Worm (Caenorhabditis elegans): ENCODE results near the gene C08F11.1.

The C08F11.1 gene

DNA sequence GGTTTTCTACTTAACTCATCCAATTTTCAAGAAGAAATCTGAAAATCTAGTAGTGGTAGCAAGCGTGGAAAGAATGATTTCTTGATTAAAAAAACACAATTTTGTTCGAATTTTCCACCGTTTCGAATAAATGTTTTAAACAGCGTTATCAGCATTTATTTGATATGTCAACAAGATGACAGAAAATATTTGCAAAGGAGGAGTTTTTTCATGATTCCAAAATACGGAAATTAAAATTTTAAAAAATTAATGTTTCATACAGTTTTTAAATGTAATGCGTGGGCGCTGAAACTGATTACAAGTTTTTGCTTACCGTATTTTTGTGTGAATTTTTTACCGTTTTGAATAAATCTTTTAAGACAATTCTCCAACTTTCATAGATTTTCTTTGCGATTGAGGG lies 9.0 kb downstream of the C08F11.1 start:
- TF ChIP-seq ceh-43 (GFP tag; optimal IDR thresholded peaks at IDR 0.05) (no peak), sptf-1 (tag; optimal IDR thresholded peaks at IDR 0.05) (no peak), ces-1 (GFP tag; optimal IDR thresholded peaks at IDR 0.05) (no peak), unc-62 (GFP tag; optimal IDR thresholded peaks at IDR 0.05) (no peak), zip-8 (tag; optimal IDR thresholded peaks at IDR 0.05) (no peak), M03D4.4 (tag; optimal IDR thresholded peaks at IDR 0.05) (no peak), nhr-28 (tag; optimal IDR thresholded peaks at IDR 0.05) (no peak), flh-1 (GFP tag; optimal IDR thresholded peaks at IDR 0.05) (no peak), lsy-2 (tag; optimal IDR thresholded peaks at IDR 0.05) (no peak)

- no peak for TF ChIP-seq lsy-2 (tag; optimal IDR thresholded peaks at IDR 0.05)
- no peak for TF ChIP-seq nhr-76 (tag; optimal IDR thresholded peaks at IDR 0.05)
- no peak for TF ChIP-seq ces-1 (GFP tag; optimal IDR thresholded peaks at IDR 0.05)
- TF ChIP-seq bed-3 (GFP tag; optimal IDR thresholded peaks at IDR 0.05), result no peak
Measured at ce11 chrIV:13633165-13633564, 9.5 kb downstream of the C08F11.1 start, which contains the start of gene fbxa-98. Gene fbxa-98, plus strand, starts transcription at chrIV:13633407.

- no peak for TF ChIP-seq hlh-1 (tag; optimal IDR thresholded peaks at IDR 0.05)
Measured at ce11 chrIV:13636975-13637374, 13.3 kb downstream of the C08F11.1 start, which contains the start of gene C08F11.7. Gene C08F11.7, plus strand, starts transcription at chrIV:13637275.

DNA sequence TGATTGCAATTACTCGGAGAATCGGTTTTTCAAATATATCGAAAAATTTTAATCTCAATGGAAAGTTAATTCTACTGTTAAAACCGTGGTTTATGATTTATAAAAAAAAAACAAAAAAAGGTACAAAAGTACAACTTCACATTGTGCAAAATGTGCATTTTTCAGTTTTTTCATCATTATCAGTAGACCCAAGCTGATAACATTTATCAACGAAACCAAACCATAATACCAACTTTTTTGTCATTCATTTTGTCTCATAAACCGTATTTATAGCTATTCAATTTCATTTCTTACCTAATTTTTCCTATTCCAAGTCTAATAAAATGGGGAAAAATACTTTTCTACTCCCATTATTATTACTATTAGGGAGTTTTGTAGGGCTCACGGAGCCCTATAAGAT lies 15.4 kb downstream of the C08F11.1 start, which contains the start of gene ugt-22:
Gene ugt-22 (plus strand): TSS at position 234 of the 400 bp plus-strand sequence.
- TF ChIP-seq ces-1 (GFP tag; optimal IDR thresholded peaks at IDR 0.05), result no peak
- TF ChIP-seq nhr-2 (tag; optimal IDR thresholded peaks at IDR 0.05), result no peak
- TF ChIP-seq drap-1 (GFP tag; optimal IDR thresholded peaks at IDR 0.05), result no peak
- no peak for TF ChIP-seq ham-2 (GFP tag; optimal IDR thresholded peaks at IDR 0.05)
- TF ChIP-seq zip-8 (tag; optimal IDR thresholded peaks at IDR 0.05), result no peak
- no peak for TF ChIP-seq M03D4.4 (tag; optimal IDR thresholded peaks at IDR 0.05)
- TF ChIP-seq lsy-2 (tag; optimal IDR thresholded peaks at IDR 0.05), result no peak
- TF ChIP-seq blmp-1 (tag; optimal IDR thresholded peaks at IDR 0.05), result no peak
- no peak for TF ChIP-seq ztf-11 (tag; optimal IDR thresholded peaks at IDR 0.05)
- TF ChIP-seq tbx-8 (GFP tag; optimal IDR thresholded peaks at IDR 0.05), result no peak
- no peak for TF ChIP-seq ceh-43 (GFP tag; optimal IDR thresholded peaks at IDR 0.05)
- no peak for TF ChIP-seq elt-3 (tag; optimal IDR thresholded peaks at IDR 0.05)
- TF ChIP-seq cnd-1 (tag; optimal IDR thresholded peaks at IDR 0.05), result no peak
- no peak for TF ChIP-seq snpc-4 (tag; optimal IDR thresholded peaks at IDR 0.05)

- TF ChIP-seq lin-13 (tag; optimal IDR thresholded peaks at IDR 0.05), result no peak
- no peak for TF ChIP-seq unc-62 (GFP tag; optimal IDR thresholded peaks at IDR 0.05)
- no peak for TF ChIP-seq lin-32 (GFP tag; optimal IDR thresholded peaks at IDR 0.05)
- no peak for TF ChIP-seq ham-2 (GFP tag; optimal IDR thresholded peaks at IDR 0.05)
- no peak for TF ChIP-seq ces-1 (GFP tag; optimal IDR thresholded peaks at IDR 0.05)
- no peak for TF ChIP-seq sptf-1 (tag; optimal IDR thresholded peaks at IDR 0.05)
- no peak for TF ChIP-seq blmp-1 (tag; optimal IDR thresholded peaks at IDR 0.05)
- TF ChIP-seq ztf-11 (tag; optimal IDR thresholded peaks at IDR 0.05), result no peak
- TF ChIP-seq nhr-2 (tag; optimal IDR thresholded peaks at IDR 0.05), result no peak
- no peak for TF ChIP-seq bed-3 (GFP tag; optimal IDR thresholded peaks at IDR 0.05)
- TF ChIP-seq hlh-1 (tag; optimal IDR thresholded peaks at IDR 0.05), result no peak
- no peak for TF ChIP-seq cnd-1 (tag; optimal IDR thresholded peaks at IDR 0.05)
Measured at ce11 chrIV:13645823-13646222, 22.2 kb downstream of the C08F11.1 start, which contains the start of gene srz-29. Gene srz-29, minus strand, starts transcription at chrIV:13645923.

DNA sequence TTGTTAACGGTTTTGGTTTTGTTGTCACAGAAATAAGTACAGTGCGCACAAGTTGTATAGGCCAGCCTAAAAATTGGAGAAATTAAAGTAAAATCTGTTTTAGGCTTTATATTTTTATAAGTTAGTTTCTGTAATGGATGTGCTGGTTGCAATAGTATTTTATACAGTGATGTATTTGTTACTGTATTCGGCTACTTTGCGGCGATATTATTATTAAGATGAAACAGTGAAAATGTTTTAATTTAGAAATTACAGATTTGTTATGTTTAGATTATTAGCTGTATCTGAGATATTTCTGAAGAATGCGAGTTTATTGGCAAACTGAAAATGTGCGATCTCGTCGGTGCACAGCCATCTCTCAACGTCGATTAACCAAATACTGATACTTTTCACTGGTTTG lies 23.9 kb downstream of the C08F11.1 start, which contains the start of gene ule-4:
Gene ule-4 (minus strand): TSS at position 101 of the 400 bp plus-strand sequence.
- TF ChIP-seq mab-5 (tag; optimal IDR thresholded peaks at IDR 0.05) (no peak), ztf-11 (tag; optimal IDR thresholded peaks at IDR 0.05) (no peak), ceh-43 (GFP tag; optimal IDR thresholded peaks at IDR 0.05) (no peak), unc-39 (tag; optimal IDR thresholded peaks at IDR 0.05) (no peak), nhr-237 (tag; optimal IDR thresholded peaks at IDR 0.05) (no peak), zip-8 (tag; optimal IDR thresholded peaks at IDR 0.05) (no peak), unc-62 (GFP tag; optimal IDR thresholded peaks at IDR 0.05) (no peak), flh-1 (GFP tag; optimal IDR thresholded peaks at IDR 0.05) (no peak), tbx-8 (GFP tag; optimal IDR thresholded peaks at IDR 0.05) (no peak), M03D4.4 (tag; optimal IDR thresholded peaks at IDR 0.05) (no peak), nhr-12 (tag; optimal IDR thresholded peaks at IDR 0.05) (no peak), ceh-83 (GFP tag; optimal IDR thresholded peaks at IDR 0.05) (no peak), ces-1 (GFP tag; optimal IDR thresholded peaks at IDR 0.05) (no peak), mls-2 (tag; optimal IDR thresholded peaks at IDR 0.05) (no peak), hlh-1 (tag; optimal IDR thresholded peaks at IDR 0.05) (no peak), ham-2 (GFP tag; optimal IDR thresholded peaks at IDR 0.05) (no peak)

All from whole organism, mixed stage, embryonic.